Fruit fly (Drosophila melanogaster): ENCODE data around the gene NPF.

dm6 chr3R:16569338-16569737 lies 39.7 kb upstream of the NPF start:
- TF ChIP-seq Hr96 (GFP tag; optimal IDR thresholded peaks at IDR 0.05), result no peak
- no peak for TF ChIP-seq kay (GFP tag; ENCODE audit: borderline replicate concordance)
